Fruit fly (Drosophila melanogaster) whole organism, prepupa: ENCODE measurements around the gene Coq4.
A peak's percentile ranks its signal among the peaks of the same experiment; 100 is the strongest.

Experiments
- Blimp-1 ChIP-seq: fragments of 200-800 bp; sonication (Bioruptor generic); optimal IDR thresholded peaks from 3 replicates; lab custom pipeline; 2017; ENCODE audit warnings: missing biosample characterization, missing genetic modification characterization, mild to moderate bottlenecking, moderate library complexity, missing genetic modification reagents
- CG11902 ChIP-seq: fragments of 200-800 bp; sonication (Bioruptor generic); optimal IDR thresholded peaks from 3 replicates; lab custom pipeline; 2016; ENCODE audit warnings: missing biosample characterization, missing genetic modification characterization
- CG15336 ChIP-seq: fragments of 200-800 bp; sonication (Bioruptor generic); IDR thresholded peaks from 2 replicates; pipeline ENCODE4 v1.3.6; 2022; ENCODE audit warnings: missing biosample characterization, missing genetic modification characterization
- CG1621 ChIP-seq: fragments of 200-800 bp; sonication (Bioruptor generic); optimal IDR thresholded peaks from 3 replicates; lab custom pipeline; 2018; ENCODE audit warnings: missing biosample characterization, mild to moderate bottlenecking, missing genetic modification characterization
- CG16779 ChIP-seq: fragments of 200-800 bp; sonication (Bioruptor generic); optimal IDR thresholded peaks from 3 replicates; lab custom pipeline; 2017; ENCODE audit warnings: missing biosample characterization, mild to moderate bottlenecking, missing genetic modification characterization
- CG3032 ChIP-seq: fragments of 200-800 bp; optimal IDR thresholded peaks from 2 replicates; lab custom pipeline; 2019; ENCODE audit warnings: missing biosample characterization, mild to moderate bottlenecking, missing genetic modification characterization, moderate library complexity
- CG32006 ChIP-seq: fragments of 200-800 bp; sonication (Bioruptor generic); optimal IDR thresholded peaks from 3 replicates; lab custom pipeline; 2017; ENCODE audit warnings: missing biosample characterization, mild to moderate bottlenecking, missing genetic modification characterization
- CG34406 ChIP-seq: fragments of 200-800 bp; sonication (Bioruptor generic); optimal IDR thresholded peaks from 3 replicates; lab custom pipeline; 2016; ENCODE audit warnings: missing biosample characterization, missing genetic modification characterization
- CG3919 ChIP-seq: fragments of 200-800 bp; sonication (Bioruptor generic); optimal IDR thresholded peaks from 3 replicates; lab custom pipeline; 2016; ENCODE audit warnings: missing biosample characterization, missing genetic modification characterization
- CG6163 ChIP-seq: fragments of 200-800 bp; sonication (Bioruptor generic); IDR thresholded peaks from 3 replicates; pipeline ENCODE4 v1.3.6; 2022; ENCODE audit warnings: missing biosample characterization, missing genetic modification characterization
- CG6276 ChIP-seq: fragments of 200-800 bp; sonication (Bioruptor generic); optimal IDR thresholded peaks from 2 replicates; lab custom pipeline; 2017; ENCODE audit warnings: missing biosample characterization, mild to moderate bottlenecking, missing genetic modification characterization
- CG6792 ChIP-seq: fragments of 200-800 bp; sonication (Bioruptor generic); optimal IDR thresholded peaks from 3 replicates; lab custom pipeline; 2016; ENCODE audit warnings: missing biosample characterization, missing genetic modification characterization
- CG6808 ChIP-seq: fragments of 200-800 bp; sonication (Bioruptor generic); optimal IDR thresholded peaks from 3 replicates; lab custom pipeline; 2017; ENCODE audit warnings: missing biosample characterization, missing genetic modification characterization, mild to moderate bottlenecking, moderate library complexity, missing genetic modification reagents
- CG7368 ChIP-seq: fragments of 200-800 bp; sonication (Bioruptor generic); optimal IDR thresholded peaks from 3 replicates; lab custom pipeline; 2016; ENCODE audit warnings: missing biosample characterization, missing genetic modification characterization
- CG8119 ChIP-seq: fragments of 200-800 bp; sonication (Bioruptor generic); IDR thresholded peaks from 3 replicates; pipeline ENCODE4 v1.3.6; 2022; ENCODE audit warnings: missing biosample characterization, missing genetic modification characterization
- CG8319 ChIP-seq: fragments of 200-800 bp; sonication (Bioruptor generic); optimal IDR thresholded peaks from 3 replicates; lab custom pipeline; 2016; ENCODE audit warnings: missing biosample characterization, missing genetic modification characterization
- CG8632 ChIP-seq: fragments of 200-800 bp; sonication (Bioruptor generic); optimal IDR thresholded peaks from 3 replicates; lab custom pipeline; 2016; ENCODE audit warnings: missing biosample characterization, missing genetic modification characterization
- CG9139 ChIP-seq: fragments of 200-800 bp; sonication (Bioruptor generic); optimal IDR thresholded peaks from 3 replicates; lab custom pipeline; 2017; ENCODE audit warnings: missing biosample characterization, mild to moderate bottlenecking, missing genetic modification characterization
- Eip75B ChIP-seq: fragments of 200-800 bp; sonication (Bioruptor generic); optimal IDR thresholded peaks from 3 replicates; lab custom pipeline; 2016; ENCODE audit warnings: missing biosample characterization, missing genetic modification characterization
- Eip78C ChIP-seq: fragments of 200-800 bp; sonication (Bioruptor generic); peaks from one replicate; lab custom pipeline; 2016; ENCODE audit warnings: missing biosample characterization, missing genetic modification characterization
- Eip93F ChIP-seq: fragments of 200-800 bp; sonication (Bioruptor generic); optimal IDR thresholded peaks from 2 replicates; lab custom pipeline; 2016; ENCODE audit warnings: missing biosample characterization, mild to moderate bottlenecking, missing genetic modification characterization
- Ets21C ChIP-seq: fragments of 200-800 bp; sonication (Bioruptor generic); optimal IDR thresholded peaks from 3 replicates; lab custom pipeline; 2016; ENCODE audit warnings: missing biosample characterization, missing genetic modification characterization
- Ets96B ChIP-seq: fragments of 200-800 bp; optimal IDR thresholded peaks from 2 replicates; lab custom pipeline; 2019; ENCODE audit warnings: missing biosample characterization, mild to moderate bottlenecking, missing genetic modification characterization, moderate library complexity
- Gug ChIP-seq: fragments of 200-800 bp; sonication (Bioruptor generic); IDR thresholded peaks from 2 replicates; pipeline ENCODE4 v1.3.6; 2022; ENCODE audit warnings: missing biosample characterization, missing genetic modification characterization
- Hr38 ChIP-seq: sonication (Bioruptor generic); optimal IDR thresholded peaks from 2 replicates; lab custom pipeline; 2016; ENCODE audit warnings: missing biosample characterization, missing genetic modification characterization
- Hr39 ChIP-seq: fragments of 200-800 bp; sonication (Bioruptor generic); optimal IDR thresholded peaks from 2 replicates; lab custom pipeline; 2016; ENCODE audit warnings: missing biosample characterization, missing genetic modification characterization
- Hr4 ChIP-seq: fragments of 200-800 bp; sonication (Bioruptor generic); optimal IDR thresholded peaks from 3 replicates; lab custom pipeline; 2016; ENCODE audit warnings: missing biosample characterization, missing genetic modification characterization
- Lpt ChIP-seq: fragments of 200-800 bp; sonication (Bioruptor generic); optimal IDR thresholded peaks from 3 replicates; lab custom pipeline; 2016; ENCODE audit warnings: missing biosample characterization, missing genetic modification characterization
- Met ChIP-seq: fragments of 200-800 bp; sonication (Bioruptor generic); optimal IDR thresholded peaks from 3 replicates; lab custom pipeline; 2016; ENCODE audit warnings: missing biosample characterization, missing genetic modification characterization
- OdsH ChIP-seq: fragments of 200-800 bp; sonication (Bioruptor generic); optimal IDR thresholded peaks from 3 replicates; lab custom pipeline; 2016; ENCODE audit warnings: missing biosample characterization, missing genetic modification characterization
- Sox102F ChIP-seq: fragments of 200-800 bp; sonication (Bioruptor generic); optimal IDR thresholded peaks from 2 replicates; lab custom pipeline; 2016; ENCODE audit warnings: missing biosample characterization, mild to moderate bottlenecking, missing genetic modification characterization
- Sox14 ChIP-seq: fragments of 200-800 bp; sonication (Bioruptor generic); optimal IDR thresholded peaks from 3 replicates; lab custom pipeline; 2016; ENCODE audit warnings: missing biosample characterization, missing genetic modification characterization
- Sox15 ChIP-seq: fragments of 200-800 bp; sonication (Bioruptor generic); optimal IDR thresholded peaks from 3 replicates; lab custom pipeline; 2016; ENCODE audit warnings: missing biosample characterization, missing genetic modification characterization
- achi ChIP-seq: fragments of 200-800 bp; sonication (Bioruptor generic); optimal IDR thresholded peaks from 3 replicates; lab custom pipeline; 2016; ENCODE audit warnings: missing biosample characterization, missing genetic modification characterization
- acj6 ChIP-seq: fragments of 200-800 bp; sonication (Bioruptor generic); optimal IDR thresholded peaks from 3 replicates; lab custom pipeline; 2016; ENCODE audit warnings: missing biosample characterization, missing genetic modification characterization
- cyc ChIP-seq: fragments of 200-800 bp; sonication (Bioruptor generic); optimal IDR thresholded peaks from 3 replicates; lab custom pipeline; 2016; ENCODE audit warnings: missing biosample characterization, missing genetic modification characterization
- dac ChIP-seq: fragments of 200-800 bp; sonication (Bioruptor generic); optimal IDR thresholded peaks from 2 replicates; lab custom pipeline; 2017; ENCODE audit warnings: missing biosample characterization, mild to moderate bottlenecking, missing genetic modification characterization
- dsx ChIP-seq: fragments of 200-800 bp; optimal IDR thresholded peaks from 3 replicates; lab custom pipeline; 2019; ENCODE audit warnings: missing biosample characterization, mild to moderate bottlenecking, missing genetic modification characterization, moderate library complexity; ENCODE audit not compliant: poor library complexity, severe bottlenecking
- eg ChIP-seq: fragments of 200-800 bp; sonication (Bioruptor generic); IDR thresholded peaks from 3 replicates; pipeline ENCODE4 v1.3.6; 2022; ENCODE audit warnings: missing biosample characterization, missing genetic modification characterization
- fd59A ChIP-seq: fragments of 200-800 bp; sonication (Bioruptor generic); optimal IDR thresholded peaks from 2 replicates; lab custom pipeline; 2017; ENCODE audit warnings: missing biosample characterization, mild to moderate bottlenecking, missing genetic modification characterization, missing genetic modification reagents
- fd85E ChIP-seq: fragments of 200-800 bp; sonication (Bioruptor generic); optimal IDR thresholded peaks from 3 replicates; lab custom pipeline; 2016; ENCODE audit warnings: missing biosample characterization, missing genetic modification characterization
- fkh ChIP-seq: fragments of 200-800 bp; sonication (Bioruptor generic); optimal IDR thresholded peaks from 3 replicates; lab custom pipeline; 2017; ENCODE audit warnings: missing biosample characterization, mild to moderate bottlenecking, missing genetic modification characterization, moderate library complexity
- lz ChIP-seq: fragments of 200-800 bp; sonication (Bioruptor generic); optimal IDR thresholded peaks from 3 replicates; lab custom pipeline; 2016; ENCODE audit warnings: missing biosample characterization, missing genetic modification characterization
- net ChIP-seq: fragments of 200-800 bp; sonication (Bioruptor generic); optimal IDR thresholded peaks from 3 replicates; lab custom pipeline; 2016; ENCODE audit warnings: missing biosample characterization, missing genetic modification characterization
- pdm3 ChIP-seq: fragments of 200-800 bp; sonication (Bioruptor generic); optimal IDR thresholded peaks from 3 replicates; lab custom pipeline; 2016; ENCODE audit warnings: missing biosample characterization, missing genetic modification characterization
- spab ChIP-seq: fragments of 200-800 bp; sonication (Bioruptor generic); optimal IDR thresholded peaks from 2 replicates; lab custom pipeline; 2017; ENCODE audit warnings: missing biosample characterization, mild to moderate bottlenecking, missing genetic modification characterization, missing genetic modification reagents
- ss ChIP-seq, 2 experiments: fragments of 200-800 bp; sonication (Bioruptor generic); optimal IDR thresholded peaks; 2 replicates in 1 of 2; 3 replicates in 1 of 2; lab custom pipeline; 2017 to 2018; ENCODE audit warnings: mild to moderate bottlenecking in 2 of 2, missing biosample characterization in 2 of 2, missing genetic modification characterization in 2 of 2, moderate library complexity in 1 of 2
- svp ChIP-seq: fragments of 200-800 bp; sonication (Bioruptor generic); peaks from one replicate; lab custom pipeline; 2016; ENCODE audit warnings: missing biosample characterization, missing genetic modification characterization
- vri ChIP-seq: fragments of 200-800 bp; sonication (Bioruptor generic); optimal IDR thresholded peaks from 3 replicates; lab custom pipeline; 2016; ENCODE audit warnings: missing biosample characterization, mild to moderate bottlenecking, missing genetic modification characterization

Coq4 gene

DNA sequence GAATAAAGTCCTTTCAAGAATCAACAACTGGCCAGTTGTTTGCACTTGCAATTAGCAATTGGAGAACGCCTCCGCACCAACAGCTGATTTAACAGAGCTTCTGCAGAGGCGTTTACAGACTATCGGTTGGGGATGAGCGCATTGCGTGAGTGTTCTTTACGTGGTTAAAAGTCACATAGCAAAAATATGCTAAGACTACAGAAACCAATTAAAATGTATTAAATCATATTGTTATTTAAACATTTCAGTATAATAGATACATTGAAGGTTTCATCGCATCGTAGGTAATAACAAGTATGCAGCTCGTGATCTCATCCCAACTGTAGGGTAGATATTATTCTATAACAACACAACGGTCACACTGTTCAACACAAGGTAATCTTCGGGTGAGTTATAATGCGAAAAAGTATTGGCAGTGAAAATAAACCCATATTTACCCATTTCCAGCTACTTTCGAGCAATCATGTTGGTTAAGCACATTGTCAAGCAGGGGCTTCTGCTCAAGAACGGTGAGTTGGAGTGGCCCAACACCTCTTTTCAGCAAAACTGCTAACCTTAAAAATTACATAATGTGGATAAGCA lies 8.2 kb downstream of the Coq4 start, which contains the start of the genes Sec3 and COX7B (continued):
- peak; percentile 63 for TF ChIP-seq pdm3
- peak; percentile 92 for TF ChIP-seq svp (GFP tag; lab: Kevin White, UChicago)
- TF ChIP-seq Met (GFP tag; lab: Kevin White, UChicago): peak; percentile 59
- TF ChIP-seq CG6276 (GFP tag; lab: Kevin White, UChicago): no peak
- no peak for TF ChIP-seq Blimp-1
- TF ChIP-seq CG3032: peak; percentile 59
- peak; percentile 47 for TF ChIP-seq achi (GFP tag; lab: Kevin White, UChicago)
- peak; percentile 18 for TF ChIP-seq CG34406 (GFP tag; lab: Kevin White, UChicago)
- peak; percentile 63 for TF ChIP-seq Ets21C (GFP tag; lab: Kevin White, UChicago)
- peak; percentile 61 for TF ChIP-seq CG3919 (GFP tag; lab: Kevin White, UChicago)
- peak; percentile 9 for TF ChIP-seq CG7368 (GFP tag; lab: Kevin White, UChicago)
- no peak for TF ChIP-seq spab (GFP tag; lab: Kevin White, UChicago)
- TF ChIP-seq acj6 (GFP tag; lab: Kevin White, UChicago): peak; percentile 55
- TF ChIP-seq, all 60 proteins: peak for 35

DNA sequence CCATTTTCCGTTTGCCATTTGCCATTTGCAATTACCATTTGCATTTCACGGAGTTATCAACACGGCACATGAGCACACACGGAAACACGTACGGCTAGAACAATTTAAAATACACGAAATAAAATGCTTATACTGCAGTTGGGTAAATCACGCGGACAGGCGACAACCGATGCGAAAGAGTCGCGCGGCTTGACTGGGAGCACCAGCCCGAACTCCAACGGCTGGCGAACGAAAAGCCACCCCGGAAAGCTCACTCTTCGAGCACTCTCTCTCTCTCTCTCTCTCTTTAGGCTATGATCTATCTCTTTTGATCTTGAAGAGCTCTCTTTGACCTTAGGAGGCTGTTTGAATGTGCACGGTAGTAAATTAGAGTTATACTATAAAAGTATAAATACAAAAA lies 12.1 kb downstream of the Coq4 start, which contains the start of gene blot:
Gene blot, minus strand, starts transcription at position 196 of the 400 bp plus-strand sequence.
- no peak for TF ChIP-seq CG34406 (GFP tag; lab: Kevin White, UChicago)
- TF ChIP-seq CG8119 (GFP tag; lab: Robert Waterston, UW): 0 out of 3 replicates have a peak, but pooled peaks have one; percentile 30
- TF ChIP-seq Sox15 (GFP tag; lab: Kevin White, UChicago): no peak
- peak; percentile 38; the same call in 1 of the 2 replicates for TF ChIP-seq CG15336 (GFP tag; lab: Robert Waterston, UW)
- no peak for TF ChIP-seq vri (GFP tag; lab: Kevin White, UChicago)
- TF ChIP-seq CG6808: no peak
- TF ChIP-seq CG3919 (GFP tag; lab: Kevin White, UChicago): peak; percentile 45
- TF ChIP-seq CG11902: no peak
- TF ChIP-seq Hr38 (GFP tag; lab: Kevin White, UChicago): no peak
- TF ChIP-seq Ets96B (tag; lab: Kevin White, UChicago): no peak
- TF ChIP-seq CG6792 (GFP tag; lab: Kevin White, UChicago): no peak
- TF ChIP-seq CG9139 (GFP tag; lab: Kevin White, UChicago): no peak
- no peak for TF ChIP-seq spab (GFP tag; lab: Kevin White, UChicago)
- TF ChIP-seq Lpt (GFP tag; lab: Kevin White, UChicago): no peak
- TF ChIP-seq dac (GFP tag; lab: Kevin White, UChicago): no peak
- TF ChIP-seq dsx (GFP tag; lab: Kevin White, UChicago): no peak
- no peak for TF ChIP-seq fd85E
- no peak for TF ChIP-seq cyc
- no peak for TF ChIP-seq CG8632 (GFP tag; lab: Kevin White, UChicago)
- TF ChIP-seq CG3032: no peak
- peak; percentile 23; the same call in 2 of the 3 replicates for TF ChIP-seq CG6163 (GFP tag; lab: Robert Waterston, UW)
- no peak for TF ChIP-seq Hr4 (GFP tag; lab: Kevin White, UChicago)
- TF ChIP-seq acj6 (GFP tag; lab: Kevin White, UChicago): no peak
- no peak for TF ChIP-seq CG8319
- peak; percentile 2 for TF ChIP-seq net (GFP tag; lab: Kevin White, UChicago)
- no peak for TF ChIP-seq CG6276 (GFP tag; lab: Kevin White, UChicago)
- TF ChIP-seq svp (GFP tag; lab: Kevin White, UChicago): peak; percentile 92
- TF ChIP-seq OdsH: no peak
- TF ChIP-seq Sox102F (GFP tag; lab: Kevin White, UChicago): peak; percentile 26
- TF ChIP-seq CG32006 (GFP tag; lab: Kevin White, UChicago): no peak
- no peak for TF ChIP-seq Eip75B (GFP tag; lab: Kevin White, UChicago)
- no peak for TF ChIP-seq Met (GFP tag; lab: Kevin White, UChicago)
- TF ChIP-seq eg (GFP tag; lab: Robert Waterston, UW): no peak; the same call in 2 of the 3 replicates
- no peak for TF ChIP-seq Sox14 (GFP tag; lab: Kevin White, UChicago)
- TF ChIP-seq CG1621 (tag; lab: Kevin White, UChicago): peak; percentile 36
- peak; percentile 28 to 36 for TF ChIP-seq ss (GFP tag; optimal IDR thresholded peaks at IDR 0.05; lab: Kevin White, UChicago)
- TF ChIP-seq Eip93F (GFP tag; lab: Kevin White, UChicago): no peak
- TF ChIP-seq fkh (GFP tag; lab: Kevin White, UChicago): no peak
- no peak for TF ChIP-seq CG16779 (tag; lab: Kevin White, UChicago)
- no peak for TF ChIP-seq Hr39 (GFP tag; lab: Kevin White, UChicago)
- no peak for TF ChIP-seq lz (GFP tag; lab: Kevin White, UChicago)
- TF ChIP-seq Eip78C (GFP tag; lab: Kevin White, UChicago): no peak
- no peak for TF ChIP-seq fd59A
- no peak for TF ChIP-seq Gug (GFP tag; lab: Robert Waterston, UW)
